Worm (Caenorhabditis elegans): ENCODE data around the gene srh-177.

DNA sequence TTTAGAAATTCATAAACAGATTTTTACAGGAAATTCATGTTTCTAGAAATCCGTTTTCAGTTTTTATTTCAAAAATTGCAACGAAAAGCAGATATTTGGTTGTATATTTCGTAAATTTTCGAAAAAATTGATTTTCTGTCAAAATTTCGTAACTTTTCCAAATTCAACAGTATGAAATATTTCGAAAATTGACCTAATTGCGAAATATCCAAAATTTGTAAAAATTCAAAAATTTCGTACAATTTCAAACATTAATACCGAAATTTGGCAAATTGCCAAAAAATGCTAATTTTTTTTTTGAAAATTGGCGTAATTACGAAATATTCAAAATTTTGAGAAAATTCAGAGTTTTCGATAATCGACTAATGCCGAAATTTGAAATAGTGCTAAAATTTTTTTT is 44.9 kb upstream of the srh-177 start:
- no peak for TF ChIP-seq nhr-76 (tag; optimal IDR thresholded peaks at IDR 0.05)
- no peak for TF ChIP-seq skn-1 (tag; optimal IDR thresholded peaks at IDR 0.05)
- no peak for TF ChIP-seq nhr-28 (tag; optimal IDR thresholded peaks at IDR 0.05)
- TF ChIP-seq nhr-237 (tag; optimal IDR thresholded peaks at IDR 0.05): no peak
- TF ChIP-seq nhr-77 (tag; optimal IDR thresholded peaks at IDR 0.05): no peak
- TF ChIP-seq eor-1 (tag; optimal IDR thresholded peaks at IDR 0.05): no peak

All from whole organism, L3 larva.